Fruit fly (Drosophila melanogaster): Measurements from ENCODE around the gene CG11555.

CG11555 gene

dm6 chr2L:298285-298644, 24.6 kb downstream of the CG11555 start (continued):
- TF ChIP-seq CG4854 (GFP tag; optimal IDR thresholded peaks at IDR 0.05) (no peak), ssp (GFP tag; IDR thresholded peaks at IDR 0.05) (no peak), luna (GFP tag; optimal IDR thresholded peaks at IDR 0.05) (no peak), Tbp (GFP tag; optimal IDR thresholded peaks at IDR 0.05) (no peak), Lpt (GFP tag; optimal IDR thresholded peaks at IDR 0.05) (no peak), nom (GFP tag; optimal IDR thresholded peaks at IDR 0.05) (peak; percentile 35), zen (tag; optimal IDR thresholded peaks at IDR 0.05) (no peak), CTCF (GFP tag; optimal IDR thresholded peaks at IDR 0.05) (no peak), Hand (GFP tag; optimal IDR thresholded peaks at IDR 0.05) (no peak), sima (GFP tag; optimal IDR thresholded peaks at IDR 0.05) (no peak), bowl (GFP tag; IDR thresholded peaks at IDR 0.05) (no peak), CG2889 (GFP tag; IDR thresholded peaks at IDR 0.05) (no peak), Nf-YA (GFP tag; IDR thresholded peaks at IDR 0.05) (no peak), wdn (GFP tag; IDR thresholded peaks at IDR 0.05) (no peak), gce (GFP tag; IDR thresholded peaks at IDR 0.05) (no peak), bigmax (GFP tag; optimal IDR thresholded peaks at IDR 0.05) (no peak), jing (GFP tag; optimal IDR thresholded peaks at IDR 0.05) (no peak), CG1832 (GFP tag; optimal IDR thresholded peaks at IDR 0.05) (peak; percentile 91), Blimp-1 (GFP tag; optimal IDR thresholded peaks at IDR 0.05) (no peak), Stat92E (GFP tag; optimal IDR thresholded peaks at IDR 0.05) (no peak), CG17359 (tag; optimal IDR thresholded peaks at IDR 0.05) (no peak), ac (GFP tag; optimal IDR thresholded peaks at IDR 0.05) (no peak), GATAe (GFP tag; conservative IDR thresholded peaks at IDR 0.05) (no peak), CG16779 (GFP tag; IDR thresholded peaks at IDR 0.05) (no peak), CG12769 (tag; optimal IDR thresholded peaks at IDR 0.05) (peak; percentile 50), lmd (GFP tag; IDR thresholded peaks at IDR 0.05) (no peak), CG2712 (tag; optimal IDR thresholded peaks at IDR 0.05) (no peak), gsb-n (tag; optimal IDR thresholded peaks at IDR 0.05) (no peak), CG12744 (GFP tag; optimal IDR thresholded peaks at IDR 0.05) (no peak), ham (GFP tag; IDR thresholded peaks at IDR 0.05) (no peak), CG6765 (GFP tag; optimal IDR thresholded peaks at IDR 0.05) (no peak), CG10274 (GFP tag; optimal IDR thresholded peaks at IDR 0.05) (no peak), CG1792 (GFP tag; optimal IDR thresholded peaks at IDR 0.05) (no peak), CG3281 (GFP tag; optimal IDR thresholded peaks at IDR 0.05) (peak; percentile 4), CG17912 (GFP tag; optimal IDR thresholded peaks at IDR 0.05) (no peak), NfI (GFP tag; optimal IDR thresholded peaks at IDR 0.05) (no peak), vvl (GFP tag; IDR thresholded peaks at IDR 0.05) (no peak), Usf (GFP tag; optimal IDR thresholded peaks at IDR 0.05) (no peak), CG17829 (tag; optimal IDR thresholded peaks at IDR 0.05) (no peak), Mes4 (GFP tag; optimal IDR thresholded peaks at IDR 0.05) (no peak), CG8281 (tag; optimal IDR thresholded peaks at IDR 0.05) (no peak), CG11247 (GFP tag; IDR thresholded peaks at IDR 0.05) (no peak), CoRest (tag; optimal IDR thresholded peaks at IDR 0.05) (no peak), CG42726 (GFP tag; IDR thresholded peaks at IDR 0.05; ENCODE audit: partially characterized antibody) (no peak)

dm6 chr2L:299038-299437, 25.4 kb downstream of the CG11555 start:
- TF ChIP-seq CG6813 (GFP tag; optimal IDR thresholded peaks at IDR 0.05) (no peak), tin (GFP tag; optimal IDR thresholded peaks at IDR 0.05) (no peak), Med (GFP tag) (peak; percentile 52)
